Worm (Caenorhabditis elegans): ENCODE results near the gene F56F11.2.

DNA sequence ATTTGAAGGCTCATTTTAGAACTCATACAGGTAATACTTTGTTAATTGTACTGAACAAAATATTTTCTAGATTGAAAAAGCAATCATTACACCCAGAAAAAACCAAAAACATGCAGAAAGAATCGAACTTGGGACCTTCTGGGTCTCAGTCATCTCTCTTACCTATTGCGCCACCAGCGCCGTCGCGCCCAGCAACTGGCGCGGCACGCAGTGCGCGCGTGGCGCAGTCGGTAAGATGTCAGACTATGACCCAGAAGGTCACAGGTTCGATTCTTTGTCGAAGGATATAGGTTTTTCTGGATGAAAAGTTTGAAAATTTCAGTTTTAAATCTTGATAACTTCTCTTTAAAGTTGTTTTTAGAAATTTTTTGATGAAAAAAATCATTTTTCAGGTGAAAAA is 2.4 kb upstream of the F56F11.2 start:
- TF ChIP-seq ceh-16 (tag; optimal IDR thresholded peaks at IDR 0.05) (no peak), blmp-1 (tag; optimal IDR thresholded peaks at IDR 0.05; ENCODE audit: insufficient read depth) (no peak), dmd-4 (tag; optimal IDR thresholded peaks at IDR 0.05) (no peak), elt-3 (tag; optimal IDR thresholded peaks at IDR 0.05) (no peak), ZK546.5 (tag; optimal IDR thresholded peaks at IDR 0.05) (no peak), lin-39 (tag; optimal IDR thresholded peaks at IDR 0.05) (no peak), F13H6.1 (tag; optimal IDR thresholded peaks at IDR 0.05) (no peak), ztf-4 (tag; optimal IDR thresholded peaks at IDR 0.05) (no peak), ceh-82 (tag; optimal IDR thresholded peaks at IDR 0.05) (no peak), unc-55 (GFP tag; optimal IDR thresholded peaks at IDR 0.05) (no peak), lsy-2 (tag; optimal IDR thresholded peaks at IDR 0.05) (no peak), egl-27 (tag; optimal IDR thresholded peaks at IDR 0.05) (no peak), nhr-11 (tag; optimal IDR thresholded peaks at IDR 0.05) (no peak), sem-4 (tag; optimal IDR thresholded peaks at IDR 0.05) (no peak)

Data from whole organism, L2 larva.